Worm (Caenorhabditis elegans) whole organism, midembryonic: ENCODE results near the gene F36G9.13.

Experiments used
- T22C8.4 ChIP-seq: fragments of 200-800 bp; sonication (Bioruptor generic); IDR thresholded peaks from 2 replicates; pipeline ENCODE4 v1.3.6; 2022; ENCODE audit warnings: missing genetic modification characterization, missing compliant biosample characterization
- cog-1 ChIP-seq: sonication (generic microtip); optimal IDR thresholded peaks from 2 replicates; lab custom pipeline; 2016; ENCODE audit warnings: missing genetic modification characterization, missing compliant biosample characterization
- flt-1 ChIP-seq: fragments of 200-800 bp; sonication (Bioruptor generic); IDR thresholded peaks from 2 replicates; pipeline ENCODE4 v1.3.6; 2022; ENCODE audit warnings: missing genetic modification characterization, missing compliant biosample characterization
- klf-2 ChIP-seq: fragments of 200-800 bp; sonication (Bioruptor generic); conservative IDR thresholded peaks from 2 replicates; pipeline ENCODE4 v1.3.6; 2022; ENCODE audit warnings: missing genetic modification reagents, missing genetic modification characterization, missing compliant biosample characterization
- med-1 ChIP-seq: sonication (generic microtip); optimal IDR thresholded peaks from 2 replicates; lab custom pipeline; 2017; ENCODE audit warnings: missing genetic modification characterization, mild to moderate bottlenecking, missing compliant biosample characterization, antibody characterized with exemption, missing genetic modification reagents; ENCODE audit not compliant: insufficient read depth
- ref-1 ChIP-seq: fragments of 200-800 bp; sonication (Bioruptor generic); conservative IDR thresholded peaks from 2 replicates; pipeline ENCODE4 v1.3.6; 2022; ENCODE audit warnings: missing genetic modification reagents, missing genetic modification characterization, missing compliant biosample characterization
- ztf-29 ChIP-seq: fragments of 200-800 bp; sonication (Bioruptor generic); IDR thresholded peaks from 2 replicates; pipeline ENCODE4 v1.3.6; 2022; ENCODE audit warnings: missing genetic modification reagents, missing genetic modification characterization, missing compliant biosample characterization

DNA sequence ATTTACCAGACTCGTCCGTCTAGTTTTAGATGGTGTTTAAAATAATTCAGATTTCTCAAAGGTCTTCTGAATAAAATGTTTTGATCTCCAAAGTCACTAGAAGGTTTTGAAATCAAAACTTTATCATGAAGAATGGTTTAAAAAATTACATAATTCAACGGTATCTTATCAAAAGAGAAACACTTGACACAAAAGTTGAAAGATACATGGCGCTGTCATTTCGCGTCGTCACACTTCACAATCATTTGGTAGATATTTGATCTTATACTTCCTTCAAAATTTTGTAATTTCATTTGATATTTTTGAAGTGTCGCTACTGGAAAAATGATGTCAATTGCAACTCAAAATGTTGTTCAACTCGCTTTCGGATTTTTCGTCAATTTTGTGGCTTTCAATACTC lies 26.0 kb upstream of the F36G9.13 start, which contains the start of gene F36G9.3:
- TF ChIP-seq cog-1, result no peak
- TF ChIP-seq flt-1 (GFP tag; lab: Robert Waterston, UW), result no peak
- TF ChIP-seq T22C8.4, result no peak
- no peak for TF ChIP-seq med-1 (GFP tag; lab: Kevin White, UChicago)
- TF ChIP-seq ref-1 (GFP tag; lab: Robert Waterston, UW), result no peak
- no peak for TF ChIP-seq klf-2
- no peak for TF ChIP-seq ztf-29 (GFP tag; lab: Robert Waterston, UW)
